Fruit fly (Drosophila melanogaster) S2 (cell line): ENCODE measurements around the gene Nse1.
A peak's percentile ranks its signal among the peaks of the same experiment; 100 is the strongest.

Experiments
- CG8478 ChIP-seq: fragments of >200 bp; optimal IDR thresholded peaks from 2 replicates; lab custom pipeline; 2018
- CTCF ChIP-seq, 2 experiments: fragments of >200 bp; optimal IDR thresholded peaks; 2 replicates each; lab custom pipeline; 2018

Nse1 gene

DNA sequence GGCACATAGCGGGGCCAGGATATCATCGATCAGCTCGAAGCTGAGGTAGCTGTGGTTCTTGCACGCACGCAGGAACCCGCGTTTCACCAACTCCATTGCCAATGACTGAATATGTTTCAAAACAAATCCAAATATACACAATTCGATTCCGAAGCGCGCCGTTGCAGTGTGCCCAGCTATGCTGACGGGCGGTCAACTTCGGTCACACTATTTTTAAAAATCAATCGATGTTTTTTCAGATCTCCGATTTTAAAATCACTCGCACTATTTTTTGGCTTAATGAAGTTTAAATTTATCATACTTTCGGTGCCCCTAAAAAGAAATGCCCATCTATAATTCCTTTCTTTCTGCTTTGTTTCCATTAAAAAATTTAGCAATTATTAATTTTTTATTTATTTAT is at the start of gene Nse1:
Nse1 (minus strand) TSS at position 173 of the 400 bp plus-strand sequence.
- TF ChIP-seq CTCF (optimal IDR thresholded peaks at IDR 0.05; lab: Kevin White, UChicago) (no peak), CG8478 (lab: Kevin White, UChicago) (no peak)

DNA sequence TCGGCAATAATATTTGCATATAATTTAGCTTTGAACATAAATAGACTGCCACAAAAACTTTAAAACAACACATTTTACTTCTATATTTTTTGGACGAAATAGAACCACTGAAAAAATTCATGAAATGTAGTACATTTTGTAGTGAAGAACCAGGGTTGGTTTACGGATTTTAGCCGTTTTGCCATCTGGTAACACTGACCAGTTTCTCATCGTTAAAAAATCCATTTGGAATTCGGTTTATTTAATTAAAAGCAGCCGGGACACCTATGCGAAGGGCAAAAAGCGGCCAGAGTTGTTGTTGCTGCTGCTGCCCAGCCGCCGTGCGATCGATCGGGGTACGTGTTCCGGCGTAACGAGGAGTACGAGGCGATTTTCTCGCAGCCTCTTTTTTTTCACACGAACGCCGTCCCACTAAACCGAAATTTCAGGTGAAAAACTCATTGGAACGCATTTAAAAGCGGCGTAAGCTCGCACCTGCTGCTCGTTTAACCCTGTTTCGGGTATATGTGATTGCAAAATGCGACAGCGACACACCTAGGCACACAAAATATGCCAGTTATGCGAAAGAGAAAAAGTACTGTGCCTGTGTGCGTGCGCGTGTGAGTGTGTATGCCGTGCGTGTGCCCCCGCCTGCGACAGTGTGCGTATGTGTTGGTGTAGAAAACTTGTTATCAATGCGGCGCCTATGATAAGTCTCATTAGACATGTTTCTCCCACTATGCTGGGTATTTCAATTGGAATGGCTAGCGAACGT is 46.5 kb upstream of the Nse1 start, which contains the start of gene Liprin-alpha:
Liprin-alpha (plus strand) TSS at position 154 of the 754 bp plus-strand sequence.
- TF ChIP-seq CTCF (optimal IDR thresholded peaks at IDR 0.05; lab: Kevin White, UChicago) (peak in 1 of 2 experiments; percentile 16), CG8478 (lab: Kevin White, UChicago) (no peak)

DNA sequence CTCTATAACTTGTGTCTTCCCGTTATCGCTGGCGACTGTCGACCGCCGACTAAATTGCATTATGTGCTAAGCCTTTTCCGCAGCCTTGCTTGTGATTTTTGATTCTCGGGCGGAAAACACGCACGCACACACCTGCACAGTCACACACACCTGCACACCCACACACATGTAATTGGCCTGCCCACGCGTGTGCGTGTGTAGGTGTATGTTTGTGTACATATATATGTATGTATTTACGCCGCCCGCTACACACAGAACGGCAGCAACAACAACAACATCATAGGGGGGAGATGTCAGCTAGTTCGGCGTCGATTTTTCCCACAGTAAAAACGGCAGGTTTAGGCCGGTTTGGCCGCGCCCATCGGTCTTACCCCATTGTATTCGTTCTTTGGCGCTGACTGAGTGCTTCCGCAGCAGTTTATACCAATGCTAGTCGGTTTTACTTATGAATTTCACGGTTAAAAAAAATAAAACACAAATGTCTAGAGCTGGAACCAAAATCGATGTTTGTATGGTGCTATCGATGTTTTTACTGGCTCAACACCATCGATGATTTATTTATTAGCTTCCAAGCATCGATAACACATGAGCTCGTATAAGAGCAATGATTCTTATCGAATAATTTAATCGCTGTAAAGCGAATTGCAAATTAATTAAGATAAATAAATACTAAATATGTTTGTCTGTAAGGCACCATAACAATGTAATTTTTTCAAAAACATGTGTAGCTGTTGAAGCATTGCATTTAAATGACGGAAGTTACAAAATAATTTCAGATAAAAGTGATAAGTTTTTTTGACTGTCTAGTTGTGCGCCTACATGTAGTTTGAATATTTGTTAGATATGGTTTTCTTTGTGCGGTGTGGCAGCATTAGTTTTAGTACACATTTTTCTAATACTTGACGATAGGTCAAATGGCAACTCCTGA is 45.7 kb upstream of the Nse1 start, which contains the start of gene homer:
homer (minus strand) TSS at position 538 of the 928 bp plus-strand sequence.
- no peak for TF ChIP-seq CG8478 (lab: Kevin White, UChicago)
- no peak for TF ChIP-seq CTCF (optimal IDR thresholded peaks at IDR 0.05; lab: Kevin White, UChicago)

DNA sequence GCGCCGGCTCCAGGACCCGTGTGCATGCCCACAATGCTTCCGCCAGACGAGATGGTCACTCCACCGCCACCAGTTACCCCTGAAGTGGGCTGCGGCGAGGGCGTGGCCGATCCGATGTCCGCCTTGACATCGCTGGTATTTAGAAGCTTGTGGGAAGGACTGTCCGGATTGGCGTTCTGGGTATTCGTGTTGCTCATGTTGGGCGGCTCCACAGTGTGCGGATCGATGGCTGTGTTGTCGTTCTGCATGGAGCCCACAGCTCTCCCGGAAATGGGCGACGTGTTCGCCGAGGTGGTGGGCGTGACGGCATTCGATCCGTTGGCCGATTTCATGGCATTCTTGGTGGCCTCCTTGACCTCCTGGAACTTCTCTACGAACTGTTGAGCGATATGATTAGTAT is 44.3 kb upstream of the Nse1 start:
- TF ChIP-seq CTCF (optimal IDR thresholded peaks at IDR 0.05; lab: Kevin White, UChicago) (no peak), CG8478 (lab: Kevin White, UChicago) (no peak)

dm6 chr2L:6717460-6717859 is 40.0 kb upstream of the Nse1 start, which contains the start of gene Aatf:
Gene Aatf (plus strand): TSS chr2L:6717625.
- TF ChIP-seq CG8478 (lab: Kevin White, UChicago) (no peak), CTCF (optimal IDR thresholded peaks at IDR 0.05; lab: Kevin White, UChicago) (peak in 1 of 2 experiments; percentile 23)

- TF ChIP-seq CTCF (optimal IDR thresholded peaks at IDR 0.05; lab: Kevin White, UChicago) (no peak), CG8478 (lab: Kevin White, UChicago) (no peak)
Observed at dm6 chr2L:6716921-6717320, 39.5 kb upstream of the Nse1 start.

DNA sequence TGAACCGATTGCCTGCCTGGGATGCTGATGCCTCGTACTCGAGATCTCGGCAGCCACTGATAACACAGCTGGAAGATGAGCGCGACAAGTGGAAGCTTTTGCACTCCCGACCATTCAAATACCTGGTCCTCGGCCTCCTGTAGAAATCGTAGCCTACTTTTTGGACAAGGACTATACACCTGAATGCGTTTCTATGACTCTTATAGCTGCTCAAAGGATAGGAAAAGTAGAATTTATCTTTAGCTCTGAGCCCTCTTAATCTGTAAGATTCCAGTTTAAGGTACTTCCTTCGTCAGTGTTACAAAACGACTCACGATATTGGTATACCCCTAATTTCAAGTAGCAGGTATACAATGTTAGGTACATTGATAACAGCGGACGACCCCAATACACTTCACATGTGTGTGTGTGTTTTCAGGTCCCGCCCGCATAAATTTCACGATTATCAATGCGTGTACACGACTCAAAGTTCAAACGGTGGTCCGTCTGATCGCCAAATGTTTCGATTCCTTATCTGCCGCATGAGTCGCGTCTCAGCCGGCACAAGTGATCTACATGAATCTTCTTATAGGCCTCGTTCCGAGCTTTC is 38.9 kb upstream of the Nse1 start, which contains the start of gene AkhR:
AkhR (minus strand) TSS at position 5 of the 589 bp plus-strand sequence.
- TF ChIP-seq CTCF (optimal IDR thresholded peaks at IDR 0.05; lab: Kevin White, UChicago), result no peak
- no peak for TF ChIP-seq CG8478 (lab: Kevin White, UChicago)

DNA sequence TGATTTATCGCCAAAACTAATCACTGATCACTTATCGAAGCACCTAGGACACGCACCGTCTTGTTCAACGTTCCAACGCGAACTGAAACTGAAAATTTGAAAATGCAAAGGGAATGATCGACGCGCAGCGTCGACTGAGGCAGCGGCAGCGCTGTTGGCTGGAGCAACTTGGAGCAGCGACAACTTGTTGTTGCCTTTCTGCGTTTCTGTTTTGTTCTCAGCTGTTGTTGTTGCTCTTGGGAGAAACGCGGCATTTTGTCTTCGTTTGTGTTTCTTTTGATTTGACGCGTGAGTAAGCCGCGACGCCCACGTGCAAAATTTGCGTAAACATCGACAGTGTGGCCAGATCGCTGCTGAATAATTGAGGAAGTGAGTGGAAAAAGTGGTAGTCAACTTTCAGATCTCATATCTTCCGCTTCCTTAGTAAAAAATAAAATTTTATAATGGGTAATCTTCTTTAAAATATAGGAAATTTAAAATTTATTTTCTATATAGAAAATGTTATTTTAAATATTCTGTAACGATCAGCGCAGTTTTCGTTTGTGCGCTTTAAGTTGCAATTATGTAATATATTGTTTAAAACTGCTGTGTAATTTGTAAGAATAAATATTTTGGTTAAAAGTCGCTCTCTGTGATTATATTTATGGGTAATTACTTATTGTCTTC is 31.7 kb upstream of the Nse1 start, which contains the start of gene Tsp:
Tsp (minus strand) TSS at position 90 of the 666 bp plus-strand sequence.
- no peak for TF ChIP-seq CG8478 (lab: Kevin White, UChicago)
- no peak for TF ChIP-seq CTCF (optimal IDR thresholded peaks at IDR 0.05; lab: Kevin White, UChicago)

DNA sequence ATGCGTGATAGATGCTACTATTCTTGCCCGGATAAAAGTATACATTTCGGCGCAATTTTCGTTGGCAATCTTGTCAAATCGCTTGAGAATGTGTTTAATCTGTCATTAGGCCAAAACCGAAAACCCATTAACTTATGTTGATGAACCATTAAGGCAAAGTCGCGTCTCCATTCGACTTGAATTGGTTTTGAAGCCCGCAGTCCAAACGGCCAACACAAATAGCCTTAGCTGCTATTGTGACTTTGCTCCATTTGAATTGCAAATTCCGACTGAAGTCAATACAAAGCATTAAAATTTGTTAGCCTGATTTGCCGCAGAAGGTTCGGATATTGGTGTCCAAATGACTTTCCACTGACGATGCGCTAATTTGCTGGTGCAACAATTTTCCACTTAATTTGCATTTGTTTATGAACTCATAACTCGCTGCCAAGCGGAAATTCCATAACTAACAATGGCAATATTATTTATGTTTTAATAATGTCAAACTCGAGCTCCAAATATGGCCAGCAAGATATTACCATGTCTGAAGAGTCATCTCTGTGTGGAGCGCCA is 29.0 kb upstream of the Nse1 start:
- no peak for TF ChIP-seq CTCF (optimal IDR thresholded peaks at IDR 0.05; lab: Kevin White, UChicago)
- TF ChIP-seq CG8478 (lab: Kevin White, UChicago), result no peak

DNA sequence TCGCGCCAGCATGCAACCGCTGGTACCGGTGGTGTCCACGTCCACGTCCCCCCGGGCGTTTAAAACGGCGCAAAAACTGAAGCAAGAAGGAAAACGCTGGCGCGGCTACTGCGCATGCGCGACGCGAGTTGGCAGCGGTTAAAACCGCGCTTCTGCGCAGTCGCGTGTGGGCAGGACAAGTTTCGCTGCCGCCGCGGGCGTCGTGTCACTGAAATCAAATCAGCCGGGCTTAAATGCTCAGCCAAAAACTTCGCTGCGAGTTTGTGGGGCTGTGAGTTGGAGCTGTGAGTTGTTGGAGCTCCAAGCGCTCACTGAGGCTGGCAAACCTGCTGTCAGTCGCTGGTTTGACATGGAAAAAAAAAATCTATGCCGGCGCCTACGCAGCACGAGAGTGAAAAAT is 27.7 kb upstream of the Nse1 start:
- TF ChIP-seq CG8478 (lab: Kevin White, UChicago), result no peak
- no peak for TF ChIP-seq CTCF (optimal IDR thresholded peaks at IDR 0.05; lab: Kevin White, UChicago)

dm6 chr2L:6701409-6702199 is 24.2 kb upstream of the Nse1 start:
- TF ChIP-seq CG8478 (lab: Kevin White, UChicago) (no peak), CTCF (optimal IDR thresholded peaks at IDR 0.05; lab: Kevin White, UChicago) (no peak)

- TF ChIP-seq CG8478 (lab: Kevin White, UChicago) (no peak), CTCF (optimal IDR thresholded peaks at IDR 0.05; lab: Kevin White, UChicago) (no peak)
Observed at dm6 chr2L:6700742-6701141, 23.3 kb upstream of the Nse1 start.

DNA sequence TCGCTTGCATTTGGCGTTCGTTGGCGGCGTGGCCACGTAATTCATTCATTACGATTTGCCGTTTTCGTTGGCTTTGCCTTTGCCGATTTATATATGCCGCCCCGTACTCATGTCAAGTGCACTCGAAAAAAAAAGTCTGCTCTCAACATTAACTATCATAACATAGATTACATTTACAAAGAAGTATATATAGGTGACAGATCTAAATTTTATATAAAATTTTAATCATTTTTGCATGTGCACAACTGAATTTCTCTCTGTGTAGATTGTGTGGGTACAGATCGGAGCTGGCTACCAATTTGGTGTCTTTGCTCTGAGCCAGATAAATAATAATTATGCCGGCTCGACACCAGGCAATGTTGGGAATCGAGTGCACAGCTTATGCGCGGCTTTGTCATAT is 21.0 kb upstream of the Nse1 start:
- TF ChIP-seq CG8478 (lab: Kevin White, UChicago) (no peak), CTCF (optimal IDR thresholded peaks at IDR 0.05; lab: Kevin White, UChicago) (no peak)
